Fruit fly (Drosophila melanogaster): ENCODE data around the gene CG14933.

CG14933 gene

dm6 chr2L:11845159-11845788, 2.6 kb downstream of the CG14933 start (continued):
- no peak for TF ChIP-seq CG11560 (tag; IDR thresholded peaks at IDR 0.05)
- TF ChIP-seq GATAe (GFP tag; conservative IDR thresholded peaks at IDR 0.05), result 0 out of 2 replicates have a peak, but pooled peaks have one; percentile 16
- TF ChIP-seq D19B (GFP tag; optimal IDR thresholded peaks at IDR 0.05), result no peak
- no peak for TF ChIP-seq jigr1 (GFP tag; IDR thresholded peaks at IDR 0.05)
- TF ChIP-seq CG7556 (GFP tag; optimal IDR thresholded peaks at IDR 0.05), result no peak
- TF ChIP-seq hb (GFP tag; IDR thresholded peaks at IDR 0.05; ENCODE audit: partially characterized antibody), result no peak
- no peak for TF ChIP-seq klu (GFP tag; IDR thresholded peaks at IDR 0.05)
- TF ChIP-seq prd (optimal IDR thresholded peaks at IDR 0.05), result no peak
- TF ChIP-seq prd (GFP tag; IDR thresholded peaks at IDR 0.05), result no peak
- TF ChIP-seq Lpt (GFP tag; optimal IDR thresholded peaks at IDR 0.05), result no peak
- no peak for TF ChIP-seq D19A (tag; optimal IDR thresholded peaks at IDR 0.05)
- TF ChIP-seq ci (GFP tag; IDR thresholded peaks at IDR 0.05), result 0 out of 3 replicates have a peak, but pooled peaks have one; percentile 7
- no peak for TF ChIP-seq CG32772 (GFP tag; IDR thresholded peaks at IDR 0.05)
- TF ChIP-seq CG34422 (GFP tag; IDR thresholded peaks at IDR 0.05), result no peak
- no peak for TF ChIP-seq Ets97D (GFP tag; optimal IDR thresholded peaks at IDR 0.05)
- TF ChIP-seq HLHmδ (GFP tag; optimal IDR thresholded peaks at IDR 0.05), result no peak
- no peak for TF ChIP-seq MBD-R2 (GFP tag; IDR thresholded peaks at IDR 0.05)
- TF ChIP-seq CG11093 (GFP tag; IDR thresholded peaks at IDR 0.05), result no peak
- TF ChIP-seq CG17802 (tag; optimal IDR thresholded peaks at IDR 0.05), result no peak
- no peak for TF ChIP-seq al (GFP tag; IDR thresholded peaks at IDR 0.05)
- no peak for TF ChIP-seq Ets65A (GFP tag)
- no peak for TF ChIP-seq unpg (GFP tag; optimal IDR thresholded peaks at IDR 0.05)
- TF ChIP-seq NC2α (GFP tag; optimal IDR thresholded peaks at IDR 0.05), result no peak
- TF ChIP-seq MTF-1 (GFP tag; optimal IDR thresholded peaks at IDR 0.05; ENCODE audit: borderline replicate concordance), result peak; percentile 1
- peak; percentile 20 for TF ChIP-seq CG3281 (GFP tag; optimal IDR thresholded peaks at IDR 0.05)
- TF ChIP-seq CG10565 (GFP tag; optimal IDR thresholded peaks at IDR 0.05), result no peak
- TF ChIP-seq CG10209 (GFP tag; optimal IDR thresholded peaks at IDR 0.05), result no peak
- no peak for TF ChIP-seq Chrac-16 (GFP tag; optimal IDR thresholded peaks at IDR 0.05)
- no peak for TF ChIP-seq CG30431 (GFP tag; optimal IDR thresholded peaks at IDR 0.05)
- TF ChIP-seq ase (GFP tag; IDR thresholded peaks at IDR 0.05), result no peak
- TF ChIP-seq unc-4 (GFP tag; IDR thresholded peaks at IDR 0.05; ENCODE audit: partially characterized antibody), result no peak
- no peak for TF ChIP-seq Atf-2 (GFP tag; optimal IDR thresholded peaks at IDR 0.05)
- TF ChIP-seq tll (GFP tag; optimal IDR thresholded peaks at IDR 0.05), result no peak
- TF ChIP-seq CG10321 (GFP tag; IDR thresholded peaks at IDR 0.05), result no peak
- TF ChIP-seq jumu (GFP tag; optimal IDR thresholded peaks at IDR 0.05), result no peak
- no peak for TF ChIP-seq hkb (optimal IDR thresholded peaks at IDR 0.05)
- TF ChIP-seq hkb (GFP tag; IDR thresholded peaks at IDR 0.05), result no peak
- no peak for TF ChIP-seq CG6813 (GFP tag; optimal IDR thresholded peaks at IDR 0.05)
- peak; percentile 30; the same call in 1 of the 2 replicates for TF ChIP-seq sob (GFP tag; IDR thresholded peaks at IDR 0.05)
- TF ChIP-seq crp (GFP tag; optimal IDR thresholded peaks at IDR 0.05), result no peak
- peak; percentile 92 for TF ChIP-seq mirr (GFP tag; optimal IDR thresholded peaks at IDR 0.05)
- no peak for TF ChIP-seq CG10267 (tag; optimal IDR thresholded peaks at IDR 0.05)
- no peak for TF ChIP-seq CG30403 (GFP tag; optimal IDR thresholded peaks at IDR 0.05)
- TF ChIP-seq Scr (GFP tag; IDR thresholded peaks at IDR 0.05; ENCODE audit: partially characterized antibody), result no peak
- no peak for TF ChIP-seq dan (GFP tag; IDR thresholded peaks at IDR 0.05)
- TF ChIP-seq maf-S (GFP tag; optimal IDR thresholded peaks at IDR 0.05), result no peak
- no peak for TF ChIP-seq CG42726 (GFP tag; IDR thresholded peaks at IDR 0.05; ENCODE audit: partially characterized antibody)
- peak; percentile 22; the same call in 1 of the 2 replicates for TF ChIP-seq Rfx (GFP tag; IDR thresholded peaks at IDR 0.05)
- no peak for TF ChIP-seq Fer3 (tag; optimal IDR thresholded peaks at IDR 0.05)
- no peak for TF ChIP-seq pfk (GFP tag; optimal IDR thresholded peaks at IDR 0.05)
- TF ChIP-seq CG31388 (GFP tag; optimal IDR thresholded peaks at IDR 0.05), result no peak
